Worm (Caenorhabditis elegans) whole organism, L2 larva: Measurements from ENCODE around the gene hmit-1.3.

Source experiments
- alr-1 ChIP-seq: fragments of 150-350 bp; optimal IDR thresholded peaks from 2 replicates; lab custom pipeline; 2014; ENCODE audit warnings: missing biosample characterization, missing genetic modification characterization
- aly-2 ChIP-seq: fragments of 150-350 bp; optimal IDR thresholded peaks from 2 replicates; lab custom pipeline; 2014; ENCODE audit warnings: missing biosample characterization, missing genetic modification characterization
- ama-1 ChIP-seq: fragments of 150-350 bp; optimal IDR thresholded peaks from 2 replicates; lab custom pipeline; 2018; ENCODE audit warnings: inconsistent platforms
- blmp-1 ChIP-seq: sonication (generic microtip); optimal IDR thresholded peaks from 2 replicates; lab custom pipeline; 2017; ENCODE audit warnings: missing genetic modification characterization, mild to moderate bottlenecking, missing compliant biosample characterization, antibody characterized with exemption, moderate library complexity; ENCODE audit not compliant: insufficient read depth
- crh-2 ChIP-seq: sonication (generic microtip); optimal IDR thresholded peaks from 2 replicates; lab custom pipeline; 2017; ENCODE audit warnings: missing biosample characterization, missing genetic modification characterization
- egl-27 ChIP-seq: sonication (generic microtip); optimal IDR thresholded peaks from 3 replicates; lab custom pipeline; 2017; ENCODE audit warnings: missing biosample characterization, missing genetic modification reagents, missing genetic modification characterization
- elt-3 ChIP-seq: sonication (generic microtip); optimal IDR thresholded peaks from 2 replicates; lab custom pipeline; 2017; ENCODE audit warnings: missing biosample characterization, missing genetic modification characterization
- mab-5 ChIP-seq: fragments of 150-350 bp; optimal IDR thresholded peaks from 2 replicates; lab custom pipeline; 2014; ENCODE audit warnings: missing biosample characterization, missing genetic modification characterization
- mdl-1 ChIP-seq, 2 experiments: fragments of 150-350 bp in 1 of 2; sonication (generic microtip) in 1 of 2; optimal IDR thresholded peaks; 2 replicates each; lab custom pipeline; 2017; ENCODE audit warnings: missing biosample characterization in 2 of 2, missing genetic modification characterization in 2 of 2
- nhr-12 ChIP-seq: fragments of 150-350 bp; optimal IDR thresholded peaks from 2 replicates; lab custom pipeline; 2014; ENCODE audit warnings: missing biosample characterization, missing genetic modification characterization
- nhr-23 ChIP-seq: fragments of 150-350 bp; optimal IDR thresholded peaks from 2 replicates; lab custom pipeline; 2014; ENCODE audit warnings: missing biosample characterization, missing genetic modification reagents, missing genetic modification characterization
- skn-1 ChIP-seq: sonication (generic microtip); optimal IDR thresholded peaks from 2 replicates; lab custom pipeline; 2017; ENCODE audit warnings: missing biosample characterization, missing genetic modification characterization
- snpc-4 ChIP-seq: fragments of 150-350 bp; optimal IDR thresholded peaks from 2 replicates; lab custom pipeline; 2014; ENCODE audit warnings: missing biosample characterization, missing genetic modification characterization
- ztf-4 ChIP-seq: fragments of 150-350 bp; optimal IDR thresholded peaks from 2 replicates; lab custom pipeline; 2014; ENCODE audit warnings: missing biosample characterization, missing genetic modification characterization

DNA sequence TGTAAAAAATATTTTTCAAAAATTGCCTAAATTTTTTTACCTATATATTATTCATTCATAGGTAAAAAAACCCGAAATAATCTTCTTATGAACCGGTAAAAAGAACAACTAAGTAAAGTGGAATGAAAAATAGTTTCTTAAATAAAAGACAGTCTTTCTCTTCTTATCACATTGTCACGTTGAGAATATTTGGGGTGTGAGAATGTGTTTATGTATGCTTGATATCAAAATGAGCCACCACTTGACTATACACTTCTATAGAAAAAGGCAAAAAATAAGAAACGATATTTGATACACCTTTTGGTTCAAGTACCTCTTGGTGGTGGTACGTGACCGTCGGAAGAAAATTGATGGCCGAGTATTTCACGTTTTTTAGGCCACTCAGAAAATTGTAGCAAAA, at the start of gene hmit-1.3:
- TF ChIP-seq egl-27 (tag; lab: Kevin White, UChicago), result no peak
- no peak for TF ChIP-seq mab-5 (tag; lab: Kevin White, UChicago)
- no peak for TF ChIP-seq crh-2
- TF ChIP-seq snpc-4 (tag; lab: Kevin White, UChicago), result no peak
- no peak for TF ChIP-seq ztf-4
- TF ChIP-seq nhr-23 (tag; lab: Kevin White, UChicago), result no peak
- no peak for TF ChIP-seq blmp-1 (tag; lab: Kevin White, UChicago)
- TF ChIP-seq nhr-12 (tag; lab: Kevin White, UChicago), result no peak
- no peak for TF ChIP-seq elt-3 (tag; lab: Kevin White, UChicago)
- no peak for TF ChIP-seq alr-1 (tag; lab: Kevin White, UChicago)
- TF ChIP-seq aly-2 (tag; lab: Kevin White, UChicago), result no peak
- TF ChIP-seq skn-1 (tag; lab: Kevin White, UChicago), result no peak
- TF ChIP-seq ama-1, result no peak
- TF ChIP-seq mdl-1 (tag; optimal IDR thresholded peaks at IDR 0.05; lab: Kevin White, UChicago), result no peak
